Fruit fly (Drosophila melanogaster): ENCODE results near the gene CG1738.

CG1738 gene

DNA sequence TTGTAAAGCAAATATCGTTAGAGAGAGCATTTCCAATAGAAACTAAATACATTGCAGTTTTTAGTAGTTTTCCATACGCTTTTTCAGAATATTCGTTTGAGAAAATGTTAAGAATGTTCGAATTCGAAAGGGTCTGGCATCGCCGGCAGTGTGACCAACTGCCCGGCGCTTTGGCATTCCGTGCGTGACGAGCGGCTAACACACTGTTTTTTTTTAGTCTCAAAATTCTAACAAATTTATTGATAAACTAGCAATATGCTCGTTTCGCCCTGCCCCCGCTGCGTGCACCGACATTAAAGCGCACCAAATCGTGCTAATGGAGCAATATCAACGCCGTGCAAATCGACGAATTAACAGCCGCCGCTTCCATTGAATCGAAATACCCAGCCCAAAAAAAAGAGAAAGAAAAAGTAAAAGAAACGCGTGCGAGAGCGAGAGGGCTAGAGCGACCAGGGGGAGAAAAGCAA, 6.9 kb downstream of the CG1738 start, which contains the start of gene dsh:
Gene dsh, plus strand, starts transcription at position 174 of the 467 bp plus-strand sequence.
- no peak for TF ChIP-seq br (GFP tag; optimal IDR thresholded peaks at IDR 0.05)
- TF ChIP-seq GATAd (GFP tag; optimal IDR thresholded peaks at IDR 0.05) = no peak
- TF ChIP-seq psq (GFP tag; optimal IDR thresholded peaks at IDR 0.05) = peak; percentile 8
- TF ChIP-seq sage (GFP tag; optimal IDR thresholded peaks at IDR 0.05) = no peak
- TF ChIP-seq fru (GFP tag; optimal IDR thresholded peaks at IDR 0.05) = no peak
- no peak for TF ChIP-seq tai (GFP tag; optimal IDR thresholded peaks at IDR 0.05)
- no peak for TF ChIP-seq CrebA (GFP tag; optimal IDR thresholded peaks at IDR 0.05; ENCODE audit: borderline replicate concordance)
- TF ChIP-seq Hnf4 (GFP tag; optimal IDR thresholded peaks at IDR 0.05) = no peak
- peak in 1 of 2 experiments; percentile 41 for TF ChIP-seq foxo (GFP tag; optimal IDR thresholded peaks at IDR 0.05)
- no peak for TF ChIP-seq CG9705 (GFP tag; optimal IDR thresholded peaks at IDR 0.05)
- TF ChIP-seq ey (GFP tag; optimal IDR thresholded peaks at IDR 0.05) = no peak
- peak; percentile 4 for TF ChIP-seq Sp1 (GFP tag; optimal IDR thresholded peaks at IDR 0.05)

DNA sequence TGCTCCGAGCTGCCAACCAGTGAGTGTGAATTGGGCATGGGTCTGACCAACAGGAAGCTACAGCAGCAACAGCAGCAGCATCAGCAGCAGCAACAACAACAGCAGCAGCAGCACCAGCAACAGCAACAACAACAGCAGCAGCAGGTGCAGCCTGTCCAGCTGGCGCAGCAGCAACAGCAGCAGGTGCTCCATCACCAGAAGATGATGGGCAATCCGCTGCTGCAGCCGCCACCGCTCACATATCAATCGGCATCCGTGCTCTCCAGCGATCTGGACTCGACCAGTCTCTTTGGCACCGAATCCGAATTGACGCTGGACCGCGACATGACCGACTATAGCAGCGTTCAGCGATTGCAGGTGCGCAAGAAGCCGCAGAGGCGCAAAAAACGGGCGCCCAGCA, 7.8 kb downstream of the CG1738 start:
- no peak for TF ChIP-seq fru (GFP tag; optimal IDR thresholded peaks at IDR 0.05)
- no peak for TF ChIP-seq sv (GFP tag; optimal IDR thresholded peaks at IDR 0.05)
- TF ChIP-seq Hnf4 (GFP tag; optimal IDR thresholded peaks at IDR 0.05) = no peak
- TF ChIP-seq Mio (GFP tag; optimal IDR thresholded peaks at IDR 0.05) = no peak
- TF ChIP-seq dmrt93B (GFP tag; optimal IDR thresholded peaks at IDR 0.05) = no peak
- TF ChIP-seq woc (GFP tag; optimal IDR thresholded peaks at IDR 0.05) = no peak
- no peak for TF ChIP-seq CG9705 (GFP tag; optimal IDR thresholded peaks at IDR 0.05)
- TF ChIP-seq Hr83 (GFP tag; optimal IDR thresholded peaks at IDR 0.05; ENCODE audit: poor library complexity, severe bottlenecking) = no peak
- no peak for TF ChIP-seq dsf (GFP tag; optimal IDR thresholded peaks at IDR 0.05; ENCODE audit: borderline replicate concordance)
- no peak for TF ChIP-seq usp (GFP tag; optimal IDR thresholded peaks at IDR 0.05)

DNA sequence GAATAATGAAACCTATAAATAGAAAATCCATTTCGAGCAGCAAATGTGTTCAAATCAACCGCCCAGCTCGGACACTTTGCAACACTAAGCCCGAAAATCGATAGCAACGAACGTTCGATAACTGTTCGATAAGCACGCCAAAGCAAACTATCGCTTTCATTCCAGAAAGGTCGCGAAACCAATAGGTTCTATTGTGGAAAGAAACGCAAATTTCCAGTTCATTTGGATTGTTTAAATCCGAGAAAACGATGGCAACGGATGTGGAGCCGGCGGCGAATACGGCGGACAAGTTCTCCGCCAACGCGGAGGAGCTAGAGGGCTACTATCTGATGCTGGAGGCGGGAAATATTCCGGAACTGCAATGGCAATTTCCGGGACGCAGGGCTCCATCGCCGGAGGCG, 10.2 kb downstream of the CG1738 start, which contains the start of gene Pa1:
Gene Pa1, plus strand, starts transcription at position 156 of the 401 bp plus-strand sequence.
- TF ChIP-seq Sp1 (GFP tag; optimal IDR thresholded peaks at IDR 0.05) (peak; percentile 24), Rel (GFP tag; optimal IDR thresholded peaks at IDR 0.05) (no peak), Rel (tag; optimal IDR thresholded peaks at IDR 0.05) (peak; percentile 8), Hr83 (GFP tag; optimal IDR thresholded peaks at IDR 0.05; ENCODE audit: poor library complexity, severe bottlenecking) (peak; percentile 10), Myc (optimal IDR thresholded peaks at IDR 0.05) (no peak), foxo (GFP tag; optimal IDR thresholded peaks at IDR 0.05) (no peak)

DNA sequence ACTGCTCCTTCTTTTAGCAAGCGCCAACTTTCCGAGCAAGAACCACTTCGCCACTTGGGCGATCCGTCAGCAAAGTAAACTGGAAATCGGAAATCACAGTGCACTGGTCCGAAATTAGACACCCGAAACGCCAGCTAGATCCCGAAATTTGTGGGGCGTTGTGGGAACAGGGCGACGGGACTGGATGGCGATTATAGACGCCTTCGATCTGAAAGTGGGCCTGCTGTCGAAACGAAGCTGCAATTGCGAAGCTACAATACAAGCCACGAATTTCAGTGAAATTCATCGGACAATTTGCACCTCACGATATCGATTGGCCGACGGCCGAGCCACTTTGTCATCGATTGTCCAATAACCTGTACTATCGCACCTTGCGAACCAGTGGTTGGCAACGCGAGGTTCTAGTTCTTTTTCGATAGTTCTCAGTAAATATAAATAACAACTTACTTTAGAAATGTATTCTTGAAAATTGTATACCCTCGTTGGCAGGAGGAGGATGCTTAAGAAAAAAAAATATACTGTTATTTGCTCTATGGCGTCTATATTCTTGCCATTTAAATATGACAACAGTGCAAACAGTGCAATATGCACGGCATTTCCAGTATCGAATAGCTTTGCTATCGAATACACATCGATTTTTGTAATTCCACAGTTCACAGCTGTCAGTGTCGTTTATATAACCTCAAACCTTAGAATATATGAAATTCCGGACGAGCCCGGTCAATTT, 19.1 kb downstream of the CG1738 start, which contains the start of the genes hop and Tim8:
Gene hop, minus strand, starts transcription at position 316 of the 727 bp plus-strand sequence.
Gene Tim8, plus strand, starts transcription at position 663 of the 727 bp plus-strand sequence.
- TF ChIP-seq sv (GFP tag; optimal IDR thresholded peaks at IDR 0.05) (no peak), usp (GFP tag; optimal IDR thresholded peaks at IDR 0.05) (no peak), woc (GFP tag; optimal IDR thresholded peaks at IDR 0.05) (no peak), Jra (GFP tag; optimal IDR thresholded peaks at IDR 0.05) (peak; percentile 12), Rel (GFP tag; optimal IDR thresholded peaks at IDR 0.05) (no peak), Rel (tag; optimal IDR thresholded peaks at IDR 0.05) (peak; percentile 14), Myc (optimal IDR thresholded peaks at IDR 0.05) (peak; percentile 69), rgr (GFP tag; optimal IDR thresholded peaks at IDR 0.05) (no peak)

DNA sequence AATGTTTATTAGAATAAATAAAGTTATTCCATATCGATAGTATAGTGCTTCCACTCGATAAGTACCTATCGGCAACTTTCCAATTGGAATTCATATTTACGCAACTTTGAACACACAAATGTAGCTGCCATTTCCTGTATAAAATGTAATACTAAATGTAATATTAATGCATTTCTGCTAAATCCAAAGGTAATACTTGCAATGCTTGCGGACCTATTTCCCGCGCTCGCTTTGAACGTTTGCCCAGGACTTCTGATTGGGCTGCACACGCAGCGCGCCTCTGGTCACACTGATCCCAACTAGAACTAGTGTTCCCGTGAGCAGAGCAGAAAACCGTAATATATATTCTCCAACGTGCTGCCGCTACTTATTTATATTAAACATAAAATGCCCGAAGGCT, 20.5 kb downstream of the CG1738 start, which contains the start of gene dlg1:
Gene dlg1, plus strand, starts transcription at position 292 of the 400 bp plus-strand sequence.
- TF ChIP-seq Dif (GFP tag; optimal IDR thresholded peaks at IDR 0.05; ENCODE audit: partially characterized antibody) (no peak), fru (GFP tag; optimal IDR thresholded peaks at IDR 0.05) (no peak), psq (GFP tag; optimal IDR thresholded peaks at IDR 0.05) (no peak), Vsx2 (GFP tag; optimal IDR thresholded peaks at IDR 0.05; ENCODE audit: partially characterized antibody) (no peak), Myc (optimal IDR thresholded peaks at IDR 0.05) (no peak), Rel (GFP tag; optimal IDR thresholded peaks at IDR 0.05) (no peak), Rel (tag; optimal IDR thresholded peaks at IDR 0.05) (no peak), Abd-B (GFP tag; optimal IDR thresholded peaks at IDR 0.05) (no peak), lola (GFP tag; optimal IDR thresholded peaks at IDR 0.05) (no peak), Jra (GFP tag; optimal IDR thresholded peaks at IDR 0.05) (no peak), dmrt93B (GFP tag; optimal IDR thresholded peaks at IDR 0.05) (no peak), sage (GFP tag; optimal IDR thresholded peaks at IDR 0.05) (no peak), sv (GFP tag; optimal IDR thresholded peaks at IDR 0.05) (no peak), Dfd (GFP tag; optimal IDR thresholded peaks at IDR 0.05) (no peak), Sp1 (GFP tag; optimal IDR thresholded peaks at IDR 0.05) (no peak), rgr (GFP tag; optimal IDR thresholded peaks at IDR 0.05) (no peak), Hnf4 (GFP tag; optimal IDR thresholded peaks at IDR 0.05) (no peak), CG32264 (GFP tag; optimal IDR thresholded peaks at IDR 0.05) (no peak)
